Fruit fly (Drosophila melanogaster): ENCODE measurements around the gene GstT3.

Gene GstT3

dm6 chrX:20489995-20490393, 22.7 kb downstream of the GstT3 start:
- TF ChIP-seq ttk (optimal IDR thresholded peaks at IDR 0.05) (no peak), psq (optimal IDR thresholded peaks at IDR 0.05) (no peak), insv (optimal IDR thresholded peaks at IDR 0.05) (no peak), Myc (optimal IDR thresholded peaks at IDR 0.05) (no peak), Sin3A (optimal IDR thresholded peaks at IDR 0.05) (no peak), h (optimal IDR thresholded peaks at IDR 0.05) (no peak)

DNA sequence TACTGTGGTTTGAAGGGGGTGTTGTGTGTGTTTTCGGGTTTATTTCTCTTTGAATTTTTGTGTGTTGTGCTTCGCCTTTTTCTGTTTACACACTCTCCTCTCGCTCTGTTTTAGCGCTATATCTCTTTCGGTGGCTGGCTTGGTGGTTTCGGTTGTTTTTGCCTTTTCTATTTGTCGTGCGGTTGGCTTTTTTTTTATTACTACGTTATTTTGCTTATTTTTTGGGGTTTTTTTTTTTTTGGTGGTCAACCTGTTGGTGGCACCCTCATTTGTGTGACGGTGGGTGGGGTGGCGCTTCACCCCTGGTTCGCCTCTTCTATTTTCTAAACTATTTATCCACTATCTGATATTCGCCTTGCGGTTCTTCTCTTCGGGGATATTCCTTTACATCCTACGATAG, 23.6 kb downstream of the GstT3 start:
- TF ChIP-seq ttk (optimal IDR thresholded peaks at IDR 0.05), result no peak
- TF ChIP-seq h (optimal IDR thresholded peaks at IDR 0.05), result no peak
- TF ChIP-seq psq (optimal IDR thresholded peaks at IDR 0.05), result no peak
- no peak for TF ChIP-seq insv (optimal IDR thresholded peaks at IDR 0.05)
- TF ChIP-seq Myc (optimal IDR thresholded peaks at IDR 0.05), result no peak
- TF ChIP-seq Sin3A (optimal IDR thresholded peaks at IDR 0.05), result no peak

- TF ChIP-seq insv (optimal IDR thresholded peaks at IDR 0.05) (no peak), Sin3A (optimal IDR thresholded peaks at IDR 0.05) (no peak), psq (optimal IDR thresholded peaks at IDR 0.05) (no peak), ttk (optimal IDR thresholded peaks at IDR 0.05) (no peak), h (optimal IDR thresholded peaks at IDR 0.05) (no peak), Myc (optimal IDR thresholded peaks at IDR 0.05) (no peak)
Measured at dm6 chrX:20492672-20493071, 25.4 kb downstream of the GstT3 start.

DNA sequence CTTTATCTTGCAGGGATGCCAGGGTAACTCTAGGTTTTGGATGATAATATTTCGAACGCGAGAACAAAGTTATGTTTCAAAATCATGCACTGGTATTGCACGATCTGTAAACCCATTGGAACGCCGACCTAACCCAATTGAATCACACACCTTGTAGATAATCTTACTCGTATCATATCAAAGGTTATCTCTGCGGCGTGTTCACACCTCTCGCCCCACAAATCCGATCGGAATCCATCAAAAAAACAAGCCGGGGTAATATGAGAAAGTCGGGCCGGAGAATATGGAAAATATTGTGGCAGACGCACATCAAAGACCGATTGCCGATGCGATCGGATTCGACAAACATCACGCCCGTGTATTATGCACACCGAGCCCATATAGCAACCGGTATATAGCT, 27.9 kb downstream of the GstT3 start:
- no peak for TF ChIP-seq Myc (optimal IDR thresholded peaks at IDR 0.05)
- TF ChIP-seq h (optimal IDR thresholded peaks at IDR 0.05), result no peak
- TF ChIP-seq psq (optimal IDR thresholded peaks at IDR 0.05), result no peak
- no peak for TF ChIP-seq ttk (optimal IDR thresholded peaks at IDR 0.05)
- no peak for TF ChIP-seq Sin3A (optimal IDR thresholded peaks at IDR 0.05)
- TF ChIP-seq insv (optimal IDR thresholded peaks at IDR 0.05), result no peak

DNA sequence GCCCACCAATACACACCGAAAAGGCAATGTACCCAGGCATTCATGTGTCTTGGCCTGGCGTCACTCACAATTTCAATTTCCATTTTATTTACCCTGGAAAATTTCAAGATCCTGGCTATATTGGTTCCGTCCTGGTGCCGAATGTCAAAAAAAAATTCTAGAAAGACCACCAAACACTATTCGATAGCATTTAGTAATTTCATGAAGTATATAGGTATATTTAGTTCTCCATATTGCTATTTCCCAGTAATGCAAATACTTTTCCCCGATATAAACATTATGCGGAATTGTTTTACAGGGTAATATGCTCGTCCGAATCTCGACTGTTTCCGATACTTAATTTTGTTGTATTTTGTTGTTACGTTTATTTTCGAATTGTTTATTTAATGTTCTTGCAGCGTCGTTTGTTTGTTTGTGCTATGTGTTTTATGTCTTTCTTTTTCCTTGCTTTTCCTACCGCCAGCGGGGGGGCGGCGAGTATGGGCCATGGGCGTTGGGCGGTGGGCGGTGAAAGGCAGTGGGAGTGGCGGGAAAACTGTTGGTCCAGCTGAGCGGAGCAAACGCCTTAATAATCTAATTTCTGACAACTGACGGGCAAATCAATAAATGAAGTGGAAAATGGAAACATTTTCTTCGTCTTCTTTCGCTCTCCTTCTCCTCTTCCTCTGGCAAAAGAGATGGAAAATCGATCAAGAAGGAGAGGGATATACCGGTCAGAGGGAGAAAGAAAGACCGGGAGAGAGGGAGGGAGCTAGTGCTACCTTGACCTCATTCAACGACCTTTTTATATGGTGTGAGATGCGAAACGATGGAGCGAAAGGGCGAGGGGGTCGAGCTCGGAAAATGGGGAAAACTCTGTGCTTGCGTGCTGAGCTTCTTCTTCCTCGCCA, 28.8 kb downstream of the GstT3 start:
- TF ChIP-seq h (optimal IDR thresholded peaks at IDR 0.05) (no peak), ttk (optimal IDR thresholded peaks at IDR 0.05) (no peak), psq (optimal IDR thresholded peaks at IDR 0.05) (no peak), insv (optimal IDR thresholded peaks at IDR 0.05) (no peak), Sin3A (optimal IDR thresholded peaks at IDR 0.05) (no peak), Myc (optimal IDR thresholded peaks at IDR 0.05) (no peak)

DNA sequence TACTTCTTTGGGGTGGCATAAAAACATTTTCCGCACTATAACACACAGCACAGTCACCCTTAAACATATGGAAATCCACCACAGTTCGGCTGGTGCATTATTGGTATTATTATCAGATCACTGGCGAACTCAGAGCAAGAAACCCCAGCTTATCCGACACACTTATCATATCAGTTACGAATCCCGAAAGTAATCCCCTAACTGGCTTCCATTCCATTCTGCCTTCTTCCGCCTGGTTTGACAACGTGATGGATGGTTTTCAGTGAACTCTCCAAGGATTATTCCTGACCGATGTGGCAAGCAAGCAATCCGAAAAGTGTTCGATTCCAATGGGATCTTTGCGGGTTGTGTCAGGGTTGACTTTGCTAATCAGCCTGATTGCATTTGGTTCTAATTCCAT, 31.7 kb downstream of the GstT3 start:
- TF ChIP-seq Myc (optimal IDR thresholded peaks at IDR 0.05) (no peak), psq (optimal IDR thresholded peaks at IDR 0.05) (no peak), h (optimal IDR thresholded peaks at IDR 0.05) (no peak), insv (optimal IDR thresholded peaks at IDR 0.05) (no peak), Sin3A (optimal IDR thresholded peaks at IDR 0.05) (no peak), ttk (optimal IDR thresholded peaks at IDR 0.05) (no peak)

- no peak for TF ChIP-seq Myc (optimal IDR thresholded peaks at IDR 0.05)
- TF ChIP-seq psq (optimal IDR thresholded peaks at IDR 0.05), result no peak
- no peak for TF ChIP-seq insv (optimal IDR thresholded peaks at IDR 0.05)
- no peak for TF ChIP-seq Sin3A (optimal IDR thresholded peaks at IDR 0.05)
- TF ChIP-seq h (optimal IDR thresholded peaks at IDR 0.05), result no peak
- no peak for TF ChIP-seq ttk (optimal IDR thresholded peaks at IDR 0.05)
Measured at dm6 chrX:20499802-20500201, 32.5 kb downstream of the GstT3 start.

DNA sequence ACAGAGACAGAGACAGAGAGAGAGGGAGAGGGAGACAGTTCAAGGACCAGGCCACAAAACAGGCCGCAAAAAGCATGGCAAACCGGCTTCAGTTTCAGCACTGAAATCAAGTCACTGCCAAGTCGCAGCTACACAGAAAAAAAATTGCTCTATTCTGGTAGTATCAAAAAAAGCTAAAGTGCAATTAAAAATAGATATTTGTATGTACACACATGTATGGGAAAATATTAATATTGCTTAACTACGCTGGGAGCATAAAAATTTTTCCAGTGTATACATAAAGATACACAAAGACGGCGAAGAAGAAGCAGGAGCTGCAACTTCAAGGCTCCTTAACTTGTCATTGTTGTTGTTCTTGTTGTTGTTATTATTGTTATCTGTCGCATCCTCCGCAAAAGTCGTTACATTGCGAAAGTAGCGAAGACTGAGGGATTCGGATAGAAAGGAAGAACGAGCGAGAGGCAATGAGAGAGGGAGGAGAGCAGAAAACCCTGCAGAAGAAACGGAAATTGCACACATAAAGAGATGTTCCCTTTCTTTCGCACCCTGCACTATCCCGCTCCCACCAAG, 33.9 kb downstream of the GstT3 start:
- TF ChIP-seq h (optimal IDR thresholded peaks at IDR 0.05), result no peak
- TF ChIP-seq ttk (optimal IDR thresholded peaks at IDR 0.05), result no peak
- TF ChIP-seq Myc (optimal IDR thresholded peaks at IDR 0.05), result no peak
- TF ChIP-seq insv (optimal IDR thresholded peaks at IDR 0.05), result no peak
- no peak for TF ChIP-seq psq (optimal IDR thresholded peaks at IDR 0.05)
- no peak for TF ChIP-seq Sin3A (optimal IDR thresholded peaks at IDR 0.05)

dm6 chrX:20501640-20502039, 34.4 kb downstream of the GstT3 start:
- TF ChIP-seq ttk (optimal IDR thresholded peaks at IDR 0.05), result no peak
- TF ChIP-seq psq (optimal IDR thresholded peaks at IDR 0.05), result no peak
- TF ChIP-seq Sin3A (optimal IDR thresholded peaks at IDR 0.05), result no peak
- no peak for TF ChIP-seq Myc (optimal IDR thresholded peaks at IDR 0.05)
- TF ChIP-seq insv (optimal IDR thresholded peaks at IDR 0.05), result no peak
- TF ChIP-seq h (optimal IDR thresholded peaks at IDR 0.05), result no peak

DNA sequence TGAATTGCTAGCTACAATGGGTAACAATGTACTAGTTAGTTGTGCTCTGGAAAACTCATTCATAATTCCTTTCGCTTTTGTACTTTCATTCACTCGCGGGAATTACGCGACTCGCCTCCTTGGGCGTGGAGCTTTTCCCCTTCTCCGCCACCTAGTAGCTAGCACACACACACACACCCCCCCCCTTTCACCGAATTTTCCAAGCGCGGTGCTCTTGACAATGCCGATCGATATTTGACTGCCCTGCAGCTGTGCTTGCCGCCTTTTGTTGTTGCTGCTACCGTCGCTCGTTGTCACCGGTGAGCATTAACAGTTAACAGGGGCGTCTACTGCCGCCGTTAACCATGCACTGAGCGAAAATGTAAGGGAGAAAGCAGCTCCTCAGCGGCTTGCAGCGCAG, 35.0 kb downstream of the GstT3 start:
- no peak for TF ChIP-seq psq (optimal IDR thresholded peaks at IDR 0.05)
- TF ChIP-seq ttk (optimal IDR thresholded peaks at IDR 0.05), result no peak
- TF ChIP-seq Myc (optimal IDR thresholded peaks at IDR 0.05), result no peak
- TF ChIP-seq h (optimal IDR thresholded peaks at IDR 0.05), result no peak
- no peak for TF ChIP-seq insv (optimal IDR thresholded peaks at IDR 0.05)
- no peak for TF ChIP-seq Sin3A (optimal IDR thresholded peaks at IDR 0.05)

DNA sequence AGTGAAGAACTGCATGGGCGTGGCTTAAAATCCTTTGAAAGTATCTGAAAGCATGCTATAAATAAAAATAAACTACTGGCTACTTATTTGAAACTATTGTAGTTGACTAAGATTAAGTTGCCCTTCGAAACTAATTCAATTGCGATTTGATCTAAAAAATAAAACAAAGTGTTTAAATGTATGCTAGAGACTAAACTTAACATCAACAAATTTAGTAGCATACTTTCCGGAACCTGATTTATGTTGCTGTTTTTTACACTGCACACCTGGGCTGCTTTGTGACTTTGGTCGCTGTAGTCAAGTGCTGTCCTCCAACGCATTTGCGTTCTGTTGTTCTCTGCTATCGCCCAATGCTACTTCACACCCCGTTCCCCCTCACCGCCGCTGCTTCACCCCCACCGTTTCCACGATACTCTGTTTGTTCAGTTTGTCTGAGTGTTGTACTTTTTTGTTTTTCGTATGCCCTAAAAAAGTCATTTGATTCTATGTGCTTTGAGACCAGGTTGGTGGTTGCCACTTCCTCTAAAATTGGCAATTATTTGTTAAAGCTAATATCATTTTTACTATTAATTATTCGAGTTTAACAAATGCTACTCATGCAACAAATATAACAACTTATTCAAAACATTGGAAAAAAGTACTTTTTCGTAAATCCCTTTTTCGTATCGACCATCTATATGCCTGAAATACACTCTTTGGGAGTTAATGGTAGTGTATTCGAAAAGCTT, 35.7 kb downstream of the GstT3 start:
- TF ChIP-seq ttk (optimal IDR thresholded peaks at IDR 0.05), result no peak
- TF ChIP-seq Sin3A (optimal IDR thresholded peaks at IDR 0.05), result no peak
- no peak for TF ChIP-seq Myc (optimal IDR thresholded peaks at IDR 0.05)
- no peak for TF ChIP-seq h (optimal IDR thresholded peaks at IDR 0.05)
- TF ChIP-seq psq (optimal IDR thresholded peaks at IDR 0.05), result no peak
- no peak for TF ChIP-seq insv (optimal IDR thresholded peaks at IDR 0.05)

dm6 chrX:20503504-20503829, 36.2 kb downstream of the GstT3 start:
- TF ChIP-seq h (optimal IDR thresholded peaks at IDR 0.05) (no peak), Myc (optimal IDR thresholded peaks at IDR 0.05) (no peak), insv (optimal IDR thresholded peaks at IDR 0.05) (no peak), psq (optimal IDR thresholded peaks at IDR 0.05) (no peak), ttk (optimal IDR thresholded peaks at IDR 0.05) (no peak), Sin3A (optimal IDR thresholded peaks at IDR 0.05) (no peak)
